Fruit fly (Drosophila melanogaster): ENCODE measurements around the gene Acox3.

dm6 chr2L:6467509-6467908, 19.3 kb upstream of the Acox3 start, which contains the start of gene HemK1:
- TF ChIP-seq CG7839 (tag; optimal IDR thresholded peaks at IDR 0.05) (no peak), Gsc (GFP tag; IDR thresholded peaks at IDR 0.05) (no peak), nerfin-1 (tag; optimal IDR thresholded peaks at IDR 0.05) (no peak), pan (optimal IDR thresholded peaks at IDR 0.05) (no peak), pan (GFP tag; optimal IDR thresholded peaks at IDR 0.05 in 1 of 2, IDR thresholded peaks at IDR 0.05 in 1 of 2) (no peak), CG15696 (tag; optimal IDR thresholded peaks at IDR 0.05) (no peak), Oli (tag; optimal IDR thresholded peaks at IDR 0.05) (no peak), Doc2 (GFP tag; IDR thresholded peaks at IDR 0.05) (no peak), CG32532 (GFP tag; IDR thresholded peaks at IDR 0.05) (no peak), CG13894 (tag; optimal IDR thresholded peaks at IDR 0.05) (peak; percentile 26), kni (GFP tag; optimal IDR thresholded peaks at IDR 0.05) (no peak)

Data from whole organism, embryonic.